Worm (Caenorhabditis elegans): Measurements from ENCODE around the gene W07B8.4.

W07B8.4 gene

ce11 chrV:1151324-1151742 lies 19.6 kb upstream of the W07B8.4 start:
- peak; percentile 20 for TF ChIP-seq aly-1 (tag; optimal IDR thresholded peaks at IDR 0.05)
- TF ChIP-seq hmbx-1 (tag; optimal IDR thresholded peaks at IDR 0.05), result no peak
- TF ChIP-seq tbx-11 (GFP tag; IDR thresholded peaks at IDR 0.05), result no peak
- peak; percentile 56 for TF ChIP-seq ets-7 (tag; optimal IDR thresholded peaks at IDR 0.05)
- peak; percentile 61; the same call in 1 of the 2 replicates for TF ChIP-seq flt-1 (GFP tag; IDR thresholded peaks at IDR 0.05)
- TF ChIP-seq sea-1 (GFP tag; conservative IDR thresholded peaks at IDR 0.05), result 0 out of 2 replicates have a peak, but pooled peaks have one; percentile 67
- TF ChIP-seq ceh-13 (GFP tag; optimal IDR thresholded peaks at IDR 0.05), result no peak
- no peak for TF ChIP-seq scrt-1 (GFP tag; IDR thresholded peaks at IDR 0.05)
- TF ChIP-seq pes-1 (GFP tag; IDR thresholded peaks at IDR 0.05), result peak; percentile 71
- TF ChIP-seq ama-1 (optimal IDR thresholded peaks at IDR 0.05), result no peak
- no peak for TF ChIP-seq hnd-1 (tag; optimal IDR thresholded peaks at IDR 0.05)
- peak; percentile 84 for TF ChIP-seq hmg-4 (GFP tag; optimal IDR thresholded peaks at IDR 0.05)
- no peak for TF ChIP-seq tra-4 (tag; optimal IDR thresholded peaks at IDR 0.05)
- peak; percentile 51 for TF ChIP-seq ceh-36 (tag; optimal IDR thresholded peaks at IDR 0.05)
- no peak for TF ChIP-seq tbx-37 (GFP tag; conservative IDR thresholded peaks at IDR 0.05)
- no peak for TF ChIP-seq B0310.2 (tag; optimal IDR thresholded peaks at IDR 0.05)
- peak; percentile 76 for TF ChIP-seq F13C5.2 (tag; optimal IDR thresholded peaks at IDR 0.05)

DNA sequence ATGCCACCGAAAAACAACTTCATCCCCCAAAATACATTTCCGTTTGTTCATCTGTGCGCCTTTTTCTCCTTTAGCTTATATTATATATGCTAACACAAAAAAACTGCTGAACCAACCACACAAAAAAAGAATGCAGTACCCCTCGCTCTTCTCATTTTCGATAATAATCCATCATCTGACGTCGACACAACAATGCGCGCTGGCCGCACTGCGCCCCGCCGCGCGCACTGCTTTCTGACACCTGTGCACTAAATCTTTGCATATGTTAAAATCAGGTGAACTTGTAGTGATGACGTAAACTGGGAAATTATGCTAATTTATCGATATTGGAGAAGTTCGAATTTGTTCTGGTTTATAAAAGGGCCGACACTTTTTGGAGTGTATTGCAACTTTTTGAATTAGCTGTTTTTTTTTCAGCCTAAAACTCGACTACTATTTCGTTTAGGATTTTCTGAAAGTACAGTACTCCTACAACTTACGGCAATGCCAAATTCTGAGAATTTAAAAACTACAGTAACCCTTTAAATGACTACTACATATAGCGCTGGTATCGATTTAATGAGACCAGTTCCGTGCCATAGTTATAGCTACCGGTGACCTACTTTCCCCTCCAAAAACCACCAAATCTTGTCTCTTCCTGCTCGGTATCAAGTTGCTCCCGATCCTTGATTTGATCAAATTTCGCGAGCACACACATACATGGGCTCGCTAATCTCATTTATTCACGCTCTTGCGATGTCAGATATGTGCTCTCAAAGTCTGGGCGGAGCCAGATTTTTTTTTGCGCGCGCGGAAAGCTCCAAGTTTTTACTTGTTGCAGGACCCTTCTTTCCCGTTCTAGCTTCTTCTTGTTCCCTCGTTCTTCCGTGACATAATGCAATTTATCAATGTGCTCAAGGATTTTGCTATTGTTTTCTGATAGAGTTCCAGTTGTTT lies 18.3 kb upstream of the W07B8.4 start:
- TF ChIP-seq ets-7 (tag; optimal IDR thresholded peaks at IDR 0.05), result no peak
- TF ChIP-seq hnd-1 (tag; optimal IDR thresholded peaks at IDR 0.05), result no peak
- no peak for TF ChIP-seq hmg-4 (GFP tag; optimal IDR thresholded peaks at IDR 0.05)
- no peak for TF ChIP-seq hmbx-1 (tag; optimal IDR thresholded peaks at IDR 0.05)
- no peak for TF ChIP-seq tbx-37 (GFP tag; conservative IDR thresholded peaks at IDR 0.05)
- no peak for TF ChIP-seq F13C5.2 (tag; optimal IDR thresholded peaks at IDR 0.05)
- no peak for TF ChIP-seq pes-1 (GFP tag; IDR thresholded peaks at IDR 0.05)
- TF ChIP-seq sea-1 (GFP tag; conservative IDR thresholded peaks at IDR 0.05), result no peak
- no peak for TF ChIP-seq B0310.2 (tag; optimal IDR thresholded peaks at IDR 0.05)
- TF ChIP-seq flt-1 (GFP tag; IDR thresholded peaks at IDR 0.05), result no peak
- no peak for TF ChIP-seq scrt-1 (GFP tag; IDR thresholded peaks at IDR 0.05)
- TF ChIP-seq tbx-11 (GFP tag; IDR thresholded peaks at IDR 0.05), result no peak
- no peak for TF ChIP-seq aly-1 (tag; optimal IDR thresholded peaks at IDR 0.05)
- TF ChIP-seq ceh-36 (tag; optimal IDR thresholded peaks at IDR 0.05), result no peak
- no peak for TF ChIP-seq tra-4 (tag; optimal IDR thresholded peaks at IDR 0.05)
- TF ChIP-seq ceh-13 (GFP tag; optimal IDR thresholded peaks at IDR 0.05), result no peak
- TF ChIP-seq ama-1 (optimal IDR thresholded peaks at IDR 0.05), result no peak

- TF ChIP-seq F13C5.2 (tag; optimal IDR thresholded peaks at IDR 0.05) (no peak), ceh-36 (tag; optimal IDR thresholded peaks at IDR 0.05) (peak; percentile 92), hnd-1 (tag; optimal IDR thresholded peaks at IDR 0.05) (no peak)
Observed at ce11 chrV:1142251-1142650, 10.5 kb upstream of the W07B8.4 start.

DNA sequence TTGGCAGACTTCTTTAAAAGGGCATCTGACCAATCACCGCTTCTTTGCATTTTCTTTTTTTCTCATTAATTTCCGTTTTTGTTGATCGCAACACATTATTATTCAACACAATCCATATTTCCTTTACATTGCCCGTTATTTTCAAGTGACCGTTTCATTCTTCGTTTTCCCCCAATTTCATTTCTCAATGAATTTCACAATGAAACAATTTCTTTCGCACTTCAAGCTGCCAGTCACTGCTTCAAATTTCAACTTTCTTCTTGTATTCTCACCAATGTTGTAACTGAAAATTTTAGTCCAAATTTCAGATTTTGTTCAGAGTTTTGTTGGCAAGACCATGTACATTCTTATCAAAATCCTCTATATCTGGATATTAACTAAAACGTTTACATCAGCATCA lies 9.7 kb upstream of the W07B8.4 start, which contains the start of gene cutl-22:
Gene cutl-22, plus strand, starts transcription at position 301 of the 400 bp plus-strand sequence.
- no peak for TF ChIP-seq ceh-13 (GFP tag; optimal IDR thresholded peaks at IDR 0.05)
- TF ChIP-seq ceh-36 (tag; optimal IDR thresholded peaks at IDR 0.05), result no peak
- TF ChIP-seq tbx-11 (GFP tag; IDR thresholded peaks at IDR 0.05), result no peak
- no peak for TF ChIP-seq hmg-4 (GFP tag; optimal IDR thresholded peaks at IDR 0.05)
- TF ChIP-seq scrt-1 (GFP tag; IDR thresholded peaks at IDR 0.05), result no peak
- TF ChIP-seq hmbx-1 (tag; optimal IDR thresholded peaks at IDR 0.05), result no peak

DNA sequence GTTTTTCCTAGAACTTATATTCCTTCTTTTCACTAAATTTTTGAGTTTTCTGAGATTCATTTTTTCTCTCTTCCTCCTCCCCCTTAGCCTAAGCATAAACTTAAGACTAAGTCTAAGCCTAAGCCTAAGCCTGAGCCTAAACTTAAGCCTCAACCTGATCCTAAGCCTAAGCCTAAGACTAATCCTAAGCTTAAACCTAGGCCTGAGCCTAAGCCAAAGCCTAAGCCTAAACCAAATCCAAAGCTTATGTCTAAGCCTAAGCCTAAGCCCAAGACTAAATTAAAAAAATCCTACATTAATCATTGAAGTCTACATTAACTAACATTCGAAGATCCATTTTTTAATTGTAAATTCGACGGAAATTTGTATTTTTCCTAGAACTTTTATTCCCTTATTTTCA lies 9.1 kb upstream of the W07B8.4 start:
- TF ChIP-seq ceh-36 (tag; optimal IDR thresholded peaks at IDR 0.05), result peak; percentile 70
- no peak for TF ChIP-seq B0310.2 (tag; optimal IDR thresholded peaks at IDR 0.05)

ce11 chrV:1134302-1134701 lies 2.6 kb upstream of the W07B8.4 start, which contains the start of gene cpr-8:
cpr-8 (plus strand) TSS chrV:1134602.
- TF ChIP-seq tbx-11 (GFP tag; IDR thresholded peaks at IDR 0.05) (no peak), aly-1 (tag; optimal IDR thresholded peaks at IDR 0.05) (no peak), hnd-1 (tag; optimal IDR thresholded peaks at IDR 0.05) (no peak), sea-1 (GFP tag; conservative IDR thresholded peaks at IDR 0.05) (no peak), ets-7 (tag; optimal IDR thresholded peaks at IDR 0.05) (no peak), tra-4 (tag; optimal IDR thresholded peaks at IDR 0.05) (no peak), B0310.2 (tag; optimal IDR thresholded peaks at IDR 0.05) (no peak), flt-1 (GFP tag; IDR thresholded peaks at IDR 0.05) (no peak), tbx-37 (GFP tag; conservative IDR thresholded peaks at IDR 0.05) (no peak), hmg-4 (GFP tag; optimal IDR thresholded peaks at IDR 0.05) (no peak), hmbx-1 (tag; optimal IDR thresholded peaks at IDR 0.05) (no peak), ama-1 (optimal IDR thresholded peaks at IDR 0.05) (no peak)

ce11 chrV:1133840-1134239 lies 2.1 kb upstream of the W07B8.4 start, which contains the start of gene cpr-5:
cpr-5 (minus strand) TSS chrV:1134036.
- TF ChIP-seq ceh-36 (tag; optimal IDR thresholded peaks at IDR 0.05) (peak; percentile 60), ceh-13 (GFP tag; optimal IDR thresholded peaks at IDR 0.05) (no peak), tbx-37 (GFP tag; conservative IDR thresholded peaks at IDR 0.05) (no peak)

ce11 chrV:1133223-1133622 lies 1.5 kb upstream of the W07B8.4 start:
- TF ChIP-seq ceh-13 (GFP tag; optimal IDR thresholded peaks at IDR 0.05) (no peak), sea-1 (GFP tag; conservative IDR thresholded peaks at IDR 0.05) (no peak), tra-4 (tag; optimal IDR thresholded peaks at IDR 0.05) (no peak), flt-1 (GFP tag; IDR thresholded peaks at IDR 0.05) (no peak), hnd-1 (tag; optimal IDR thresholded peaks at IDR 0.05) (no peak), aly-1 (tag; optimal IDR thresholded peaks at IDR 0.05) (no peak), tbx-11 (GFP tag; IDR thresholded peaks at IDR 0.05) (no peak), ama-1 (optimal IDR thresholded peaks at IDR 0.05) (no peak), F13C5.2 (tag; optimal IDR thresholded peaks at IDR 0.05) (no peak), B0310.2 (tag; optimal IDR thresholded peaks at IDR 0.05) (no peak)

All from whole organism, early embryonic.